Fruit fly (Drosophila melanogaster) whole organism, adult: ENCODE data around the gene CG14455.

Experiments used
- CG11617 ChIP-seq: fragments of 200-800 bp; sonication (Bioruptor generic); optimal IDR thresholded peaks from 2 replicates; lab custom pipeline; 2017; ENCODE audit warnings: mild to moderate bottlenecking, missing biosample characterization, missing genetic modification reagents, missing genetic modification characterization
- CG12768 ChIP-seq: fragments of 200-800 bp; sonication (Bioruptor generic); optimal IDR thresholded peaks from 2 replicates; lab custom pipeline; 2017; ENCODE audit warnings: missing biosample characterization, missing genetic modification characterization, mild to moderate bottlenecking, moderate library complexity, missing genetic modification reagents
- CG14711 ChIP-seq: fragments of 200-800 bp; sonication (Bioruptor generic); optimal IDR thresholded peaks from 2 replicates; lab custom pipeline; 2018; ENCODE audit warnings: missing biosample characterization, mild to moderate bottlenecking, missing genetic modification characterization, moderate library complexity
- CG1620 ChIP-seq: fragments of 200-800 bp; sonication (Bioruptor generic); optimal IDR thresholded peaks from 2 replicates; lab custom pipeline; 2016; ENCODE audit warnings: missing biosample characterization, missing genetic modification characterization
- CG33017 ChIP-seq: fragments of 200-800 bp; sonication (Bioruptor generic); optimal IDR thresholded peaks from 2 replicates; lab custom pipeline; 2018; ENCODE audit warnings: missing biosample characterization, mild to moderate bottlenecking, missing genetic modification characterization, moderate library complexity
- CG5204 ChIP-seq: fragments of 200-800 bp; sonication (Bioruptor generic); optimal IDR thresholded peaks from 2 replicates; lab custom pipeline; 2016; ENCODE audit warnings: missing biosample characterization, missing genetic modification characterization
- CG7045 ChIP-seq: fragments of 200-800 bp; sonication (Bioruptor generic); optimal IDR thresholded peaks from 2 replicates; lab custom pipeline; 2017; ENCODE audit warnings: missing biosample characterization, mild to moderate bottlenecking, missing genetic modification characterization
- CG7101 ChIP-seq: fragments of 200-800 bp; sonication (Bioruptor generic); optimal IDR thresholded peaks from 2 replicates; lab custom pipeline; 2018; ENCODE audit warnings: missing biosample characterization, mild to moderate bottlenecking, missing genetic modification characterization, moderate library complexity
- Clk ChIP-seq: fragments of 200-800 bp; sonication (Bioruptor generic); optimal IDR thresholded peaks from 2 replicates; lab custom pipeline; 2017; ENCODE audit warnings: missing biosample characterization, missing genetic modification characterization
- Crg-1 ChIP-seq: fragments of 200-800 bp; sonication (Bioruptor generic); optimal IDR thresholded peaks from 2 replicates; lab custom pipeline; 2016; ENCODE audit warnings: missing biosample characterization, missing genetic modification characterization
- Hr96 ChIP-seq: fragments of 200-800 bp; sonication (Bioruptor generic); optimal IDR thresholded peaks from 2 replicates; lab custom pipeline; 2016; ENCODE audit warnings: missing biosample characterization, missing genetic modification characterization
- Mnt ChIP-seq: fragments of 200-800 bp; sonication (Bioruptor generic); optimal IDR thresholded peaks from 2 replicates; lab custom pipeline; 2016; ENCODE audit warnings: missing biosample characterization, mild to moderate bottlenecking, missing genetic modification characterization
- bab1 ChIP-seq: fragments of 200-800 bp; sonication (Bioruptor generic); optimal IDR thresholded peaks from 3 replicates; lab custom pipeline; 2019; ENCODE audit warnings: missing biosample characterization, mild to moderate bottlenecking, missing genetic modification characterization, moderate library complexity
- cic ChIP-seq: fragments of 200-800 bp; sonication (Bioruptor generic); optimal IDR thresholded peaks from 2 replicates; lab custom pipeline; 2017; ENCODE audit warnings: missing biosample characterization, mild to moderate bottlenecking, missing genetic modification characterization, moderate library complexity
- cnc ChIP-seq, 2 experiments: fragments of >200 bp; optimal IDR thresholded peaks; 2 replicates each; lab custom pipeline; 2017
- kay ChIP-seq: fragments of 200-800 bp; sonication (Bioruptor generic); peaks from one replicate; lab custom pipeline; 2016; ENCODE audit warnings: missing biosample characterization, missing genetic modification characterization, borderline replicate concordance
- ovo ChIP-seq: fragments of 200-800 bp; sonication (Bioruptor generic); optimal IDR thresholded peaks from 2 replicates; lab custom pipeline; 2016; ENCODE audit warnings: missing biosample characterization, missing genetic modification characterization
- pad ChIP-seq: fragments of 200-800 bp; sonication (Bioruptor generic); optimal IDR thresholded peaks from 3 replicates; lab custom pipeline; 2017; ENCODE audit warnings: missing biosample characterization, missing genetic modification characterization, mild to moderate bottlenecking, moderate library complexity, missing genetic modification reagents
- tj ChIP-seq: fragments of 200-800 bp; sonication (Bioruptor generic); optimal IDR thresholded peaks from 3 replicates; lab custom pipeline; 2017; ENCODE audit warnings: missing biosample characterization, mild to moderate bottlenecking, missing genetic modification characterization, moderate library complexity
- toe ChIP-seq: fragments of 200-800 bp; sonication (Bioruptor generic); optimal IDR thresholded peaks from 2 replicates; lab custom pipeline; 2016; ENCODE audit warnings: missing biosample characterization, missing genetic modification characterization

CG14455 gene

DNA sequence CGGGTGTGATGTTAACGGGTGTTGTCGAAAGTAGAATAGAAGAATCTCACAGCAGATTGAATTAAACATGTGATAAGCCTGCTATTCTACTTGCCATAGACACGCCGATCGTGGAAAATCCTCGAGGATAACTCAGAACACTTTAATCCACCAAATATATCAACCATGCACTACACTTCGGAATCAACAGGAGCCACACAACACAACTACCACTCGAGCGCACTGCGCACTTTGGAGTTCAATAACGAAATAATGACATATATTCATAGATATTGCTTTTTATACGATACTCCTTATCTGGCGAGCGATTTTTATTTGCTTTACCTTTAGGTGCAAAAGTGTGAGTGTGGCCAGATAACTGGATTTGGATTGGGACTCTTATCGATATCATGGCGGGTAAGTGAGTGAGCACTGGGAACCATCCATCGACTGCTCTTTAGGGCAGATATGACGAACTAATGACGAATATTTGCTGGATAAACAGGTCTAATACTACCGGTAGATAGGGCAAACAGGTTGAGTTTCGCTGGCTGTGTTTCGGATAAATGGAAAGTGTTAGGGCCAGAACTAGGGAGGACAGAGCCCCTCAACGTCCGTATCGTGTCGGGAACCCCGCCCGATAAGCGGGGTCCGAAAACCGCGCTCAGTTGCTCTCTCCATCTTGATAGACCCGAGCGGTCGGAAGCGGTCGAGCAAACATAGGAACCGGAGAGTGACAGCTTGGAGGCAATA lies 17.4 kb downstream of the CG14455 start, which contains the start of gene Jhbp6:
Jhbp6 (plus strand) TSS at position 682 of the 732 bp plus-strand sequence.
- TF ChIP-seq CG12768 (GFP tag; lab: Kevin White, UChicago), result no peak
- no peak for TF ChIP-seq CG14711 (tag; lab: Kevin White, UChicago)
- TF ChIP-seq Hr96, result no peak
- no peak for TF ChIP-seq cic (GFP tag; lab: Kevin White, UChicago)
- no peak for TF ChIP-seq CG11617 (GFP tag; lab: Kevin White, UChicago)
- TF ChIP-seq toe, result no peak
- no peak for TF ChIP-seq Crg-1 (GFP tag; lab: Kevin White, UChicago)
- TF ChIP-seq CG7045 (GFP tag; lab: Kevin White, UChicago), result no peak
- no peak for TF ChIP-seq Mnt
- no peak for TF ChIP-seq bab1
- no peak for TF ChIP-seq kay
- TF ChIP-seq CG1620 (GFP tag; lab: Kevin White, UChicago), result no peak

DNA sequence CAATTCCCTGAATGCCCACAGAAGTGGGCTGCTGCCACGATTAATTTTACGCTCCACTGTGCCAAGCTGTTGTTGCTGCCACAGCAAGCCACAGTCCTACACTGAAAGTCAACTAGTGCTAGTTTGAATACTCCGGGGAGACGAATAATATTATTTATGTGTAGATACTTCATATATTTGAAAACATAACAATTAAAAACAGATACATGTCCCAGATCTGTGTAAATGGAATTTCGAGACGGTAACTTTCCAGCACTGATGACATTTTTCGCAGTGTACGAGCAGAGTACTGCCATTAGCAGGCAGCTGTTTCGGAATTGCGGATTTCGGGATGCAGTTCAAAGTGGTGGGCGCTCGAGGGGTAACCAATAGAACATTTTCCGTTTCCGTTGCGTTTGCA lies 21.8 kb downstream of the CG14455 start:
- no peak for TF ChIP-seq bab1
- no peak for TF ChIP-seq Mnt
- TF ChIP-seq CG1620 (GFP tag; lab: Kevin White, UChicago), result no peak
- TF ChIP-seq tj (GFP tag; lab: Kevin White, UChicago), result no peak
- TF ChIP-seq ovo, result no peak
- no peak for TF ChIP-seq CG11617 (GFP tag; lab: Kevin White, UChicago)
- TF ChIP-seq cic (GFP tag; lab: Kevin White, UChicago), result no peak
- TF ChIP-seq pad (GFP tag; lab: Kevin White, UChicago), result no peak
- TF ChIP-seq toe, result no peak
- TF ChIP-seq CG33017 (tag; lab: Kevin White, UChicago), result no peak
- no peak for TF ChIP-seq CG7101 (tag; lab: Kevin White, UChicago)
- no peak for TF ChIP-seq CG5204
- no peak for TF ChIP-seq CG14711 (tag; lab: Kevin White, UChicago)

DNA sequence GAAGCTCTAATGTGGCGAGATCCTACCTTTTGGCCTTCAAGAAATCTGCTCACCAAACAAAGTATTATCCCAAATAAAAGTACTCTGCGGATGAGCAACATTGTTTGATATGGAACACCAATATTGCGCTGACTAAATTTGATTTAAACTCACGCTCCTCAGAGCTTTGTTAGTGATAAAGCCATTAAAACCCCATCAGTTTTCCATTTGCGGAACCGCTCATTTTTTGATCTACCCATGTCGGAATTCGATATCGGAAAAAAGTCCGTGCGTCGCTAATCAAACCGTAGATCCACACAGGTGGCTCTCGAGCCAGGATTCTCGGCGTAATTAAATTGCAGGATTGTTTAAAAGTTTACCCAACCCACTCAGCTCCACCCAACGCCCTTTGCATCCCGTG lies 34.5 kb downstream of the CG14455 start, which contains the start of gene CG33772:
CG33772 (minus strand) TSS at position 101 of the 400 bp plus-strand sequence.
- TF ChIP-seq Hr96 (no peak), bab1 (no peak), kay (no peak), pad (GFP tag; lab: Kevin White, UChicago) (no peak), toe (no peak), Crg-1 (GFP tag; lab: Kevin White, UChicago) (no peak), Clk (GFP tag; lab: Kevin White, UChicago) (no peak), CG14711 (tag; lab: Kevin White, UChicago) (no peak), CG1620 (GFP tag; lab: Kevin White, UChicago) (no peak), ovo (no peak), Mnt (no peak)

DNA sequence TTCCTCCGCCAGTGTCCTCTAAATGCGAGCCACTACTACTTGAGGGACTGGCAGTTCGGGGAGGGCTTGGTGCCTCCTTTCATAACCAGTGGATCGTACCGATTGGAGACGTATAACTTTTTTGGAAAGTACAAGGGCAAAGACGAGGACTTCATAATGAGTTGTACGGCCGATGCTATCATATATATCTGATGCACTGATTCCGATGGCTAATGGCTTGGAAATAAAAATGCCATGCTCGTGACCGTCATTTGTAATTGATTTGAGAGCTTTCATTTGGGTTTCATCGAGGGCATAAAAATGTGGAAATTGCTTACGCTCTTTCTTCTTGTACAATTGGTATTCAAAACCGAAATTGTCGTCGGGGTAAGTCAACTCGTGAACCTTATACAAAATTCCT lies 37.8 kb downstream of the CG14455 start, which contains the start of gene CG33771:
CG33771 (plus strand) TSS at position 301 of the 400 bp plus-strand sequence.
- no peak for TF ChIP-seq CG7045 (GFP tag; lab: Kevin White, UChicago)
- no peak for TF ChIP-seq Clk (GFP tag; lab: Kevin White, UChicago)
- TF ChIP-seq cic (GFP tag; lab: Kevin White, UChicago), result no peak
- TF ChIP-seq ovo, result no peak
- TF ChIP-seq toe, result no peak
- no peak for TF ChIP-seq CG11617 (GFP tag; lab: Kevin White, UChicago)
- no peak for TF ChIP-seq CG33017 (tag; lab: Kevin White, UChicago)
- no peak for TF ChIP-seq Hr96
- no peak for TF ChIP-seq CG5204
- TF ChIP-seq CG1620 (GFP tag; lab: Kevin White, UChicago), result no peak
- no peak for TF ChIP-seq cnc (optimal IDR thresholded peaks at IDR 0.05; lab: Kevin White, UChicago)
- no peak for TF ChIP-seq pad (GFP tag; lab: Kevin White, UChicago)

DNA sequence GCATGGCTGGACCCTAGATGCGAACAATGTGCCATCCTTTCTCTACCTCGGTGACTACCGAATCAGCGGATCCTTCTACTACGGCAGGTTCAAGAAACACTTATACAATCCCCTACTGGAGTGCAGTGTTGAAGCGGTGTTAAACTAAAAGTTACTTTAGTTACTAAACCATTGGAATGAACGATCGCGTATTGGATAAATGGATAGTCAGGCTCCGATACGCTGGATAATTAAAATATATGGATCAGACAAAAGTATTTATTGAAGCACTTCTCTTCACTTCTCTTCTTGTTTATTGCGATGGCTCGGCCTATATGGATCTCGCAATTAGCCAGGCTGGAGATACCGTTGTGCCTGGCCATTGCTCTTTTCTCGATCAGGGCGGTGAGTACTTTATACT lies 38.5 kb downstream of the CG14455 start, which contains the start of gene CG33770:
CG33770 (plus strand) TSS at position 301 of the 400 bp plus-strand sequence.
- TF ChIP-seq kay, result no peak
- no peak for TF ChIP-seq Hr96
- TF ChIP-seq Clk (GFP tag; lab: Kevin White, UChicago), result no peak
- no peak for TF ChIP-seq CG33017 (tag; lab: Kevin White, UChicago)
- no peak for TF ChIP-seq toe
- no peak for TF ChIP-seq CG5204
- no peak for TF ChIP-seq cnc (optimal IDR thresholded peaks at IDR 0.05; lab: Kevin White, UChicago)
- no peak for TF ChIP-seq tj (GFP tag; lab: Kevin White, UChicago)
- no peak for TF ChIP-seq CG7101 (tag; lab: Kevin White, UChicago)
- TF ChIP-seq Mnt, result no peak
- no peak for TF ChIP-seq CG1620 (GFP tag; lab: Kevin White, UChicago)
- TF ChIP-seq CG7045 (GFP tag; lab: Kevin White, UChicago), result no peak

DNA sequence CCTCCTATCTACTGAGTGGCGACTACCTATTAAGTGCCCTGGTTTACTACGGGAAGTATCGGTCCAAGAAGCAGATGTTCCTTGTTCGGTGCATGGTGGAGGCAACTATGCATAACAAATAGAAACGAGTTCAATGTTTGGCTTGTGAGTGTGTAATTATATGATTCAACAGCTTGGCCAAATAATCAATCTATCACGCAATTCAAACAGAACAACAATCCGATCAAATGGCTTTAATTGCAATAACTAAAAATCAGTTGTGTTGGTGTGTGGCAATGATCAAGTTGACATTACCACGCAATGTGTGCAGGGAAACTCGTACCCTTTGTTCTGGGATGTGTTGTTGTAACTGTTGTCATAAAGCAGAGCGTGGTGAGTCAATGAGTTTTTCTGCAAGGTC lies 39.3 kb downstream of the CG14455 start, which contains the start of gene CG33769:
CG33769 (plus strand) TSS at position 301 of the 400 bp plus-strand sequence.
- TF ChIP-seq Mnt (no peak), bab1 (no peak), toe (no peak), kay (no peak), CG12768 (GFP tag; lab: Kevin White, UChicago) (no peak), CG14711 (tag; lab: Kevin White, UChicago) (no peak), CG33017 (tag; lab: Kevin White, UChicago) (no peak)

DNA sequence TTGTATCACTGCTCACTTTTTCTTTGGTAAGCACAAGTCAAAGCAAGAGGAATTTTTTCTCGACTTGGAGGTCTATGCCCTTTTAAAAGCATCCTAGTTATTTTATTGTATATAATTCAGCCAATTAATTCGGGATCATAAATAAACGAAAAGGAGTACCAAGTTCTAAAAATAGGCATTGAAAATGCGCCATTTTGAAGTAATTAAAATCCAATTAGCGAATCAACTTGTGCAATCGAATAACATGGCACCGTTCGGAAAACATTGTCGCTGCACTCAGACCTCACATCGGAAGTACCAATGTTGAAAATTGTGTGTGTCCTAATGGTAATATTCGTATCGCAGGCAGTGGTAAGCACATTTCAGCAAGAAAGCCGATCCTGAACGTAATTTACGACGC lies 40.0 kb downstream of the CG14455 start, which contains the start of gene CG33768:
CG33768 (plus strand) TSS at position 301 of the 400 bp plus-strand sequence.
- TF ChIP-seq CG1620 (GFP tag; lab: Kevin White, UChicago) (no peak), CG14711 (tag; lab: Kevin White, UChicago) (no peak), kay (no peak), CG33017 (tag; lab: Kevin White, UChicago) (no peak), CG7101 (tag; lab: Kevin White, UChicago) (no peak), Hr96 (no peak), CG5204 (no peak), cnc (optimal IDR thresholded peaks at IDR 0.05; lab: Kevin White, UChicago) (no peak), Mnt (no peak), CG11617 (GFP tag; lab: Kevin White, UChicago) (no peak), CG12768 (GFP tag; lab: Kevin White, UChicago) (no peak), cic (GFP tag; lab: Kevin White, UChicago) (no peak)
